Worm (Caenorhabditis elegans) whole organism, late embryonic: ENCODE data around the gene B0035.21.
"Not testable (repeated sequence)": the region's sequence is repeated elsewhere in the genome, so short reads cannot be mapped to it uniquely, and the experiment has no call there.

Source experiments
- C08G9.2 ChIP-seq: sonication (generic microtip); optimal IDR thresholded peaks from 2 replicates; lab custom pipeline; 2016; ENCODE audit warnings: mild to moderate bottlenecking, missing genetic modification characterization, moderate library complexity, missing compliant biosample characterization
- C38D4.7 ChIP-seq: fragments of 200-800 bp; sonication (Bioruptor generic); optimal IDR thresholded peaks from 2 replicates; lab custom pipeline; 2018; ENCODE audit warnings: mild to moderate bottlenecking, missing genetic modification characterization, moderate library complexity, missing compliant biosample characterization
- K02D7.2 ChIP-seq: sonication (generic microtip); optimal IDR thresholded peaks from 2 replicates; lab custom pipeline; 2017; ENCODE audit warnings: mild to moderate bottlenecking, missing genetic modification characterization, missing compliant biosample characterization
- K09A11.1 ChIP-seq: sonication (generic microtip); optimal IDR thresholded peaks from 2 replicates; lab custom pipeline; 2017; ENCODE audit warnings: antibody characterized with exemption, mild to moderate bottlenecking, missing genetic modification characterization, missing compliant biosample characterization; ENCODE audit not compliant: insufficient read depth
- T23F11.4 ChIP-seq: fragments of 200-800 bp; sonication (Bioruptor generic); optimal IDR thresholded peaks from 2 replicates; lab custom pipeline; 2018; ENCODE audit warnings: mild to moderate bottlenecking, missing genetic modification characterization, missing compliant biosample characterization
- Y22D7AL.16 ChIP-seq: sonication (generic microtip); optimal IDR thresholded peaks from 2 replicates; lab custom pipeline; 2016; ENCODE audit warnings: missing genetic modification characterization, missing compliant biosample characterization
- ceh-14 ChIP-seq: sonication (generic microtip); optimal IDR thresholded peaks from 2 replicates; lab custom pipeline; 2016; ENCODE audit warnings: missing genotype, missing genetic modification characterization, missing compliant biosample characterization
- ceh-18 ChIP-seq: sonication (generic microtip); optimal IDR thresholded peaks from 2 replicates; lab custom pipeline; 2016; ENCODE audit warnings: missing genetic modification characterization, missing compliant biosample characterization
- ceh-30 ChIP-seq: fragments of 150-350 bp; optimal IDR thresholded peaks from 2 replicates; lab custom pipeline; 2014; ENCODE audit warnings: missing biosample characterization, missing genetic modification characterization
- ceh-31 ChIP-seq: sonication (generic microtip); optimal IDR thresholded peaks from 2 replicates; lab custom pipeline; 2016; ENCODE audit warnings: missing genetic modification characterization, missing compliant biosample characterization
- ceh-48 ChIP-seq: sonication (generic microtip); optimal IDR thresholded peaks from 2 replicates; lab custom pipeline; 2016; ENCODE audit warnings: missing genetic modification characterization, inconsistent platforms, missing compliant biosample characterization
- ceh-6 ChIP-seq: fragments of 200-800 bp; sonication (Bioruptor generic); optimal IDR thresholded peaks from 2 replicates; lab custom pipeline; 2018; ENCODE audit warnings: mild to moderate bottlenecking, missing genetic modification characterization, missing compliant biosample characterization
- che-1 ChIP-seq: sonication (generic microtip); optimal IDR thresholded peaks from 2 replicates; lab custom pipeline; 2016; ENCODE audit warnings: mild to moderate bottlenecking, missing genetic modification characterization, missing compliant biosample characterization
- dve-1 ChIP-seq: sonication (generic microtip); optimal IDR thresholded peaks from 2 replicates; lab custom pipeline; 2017; ENCODE audit warnings: antibody characterized with exemption, mild to moderate bottlenecking, missing genetic modification characterization, missing compliant biosample characterization
- elt-2 ChIP-seq: sonication (generic microtip); optimal IDR thresholded peaks from 2 replicates; lab custom pipeline; 2016; ENCODE audit warnings: missing genetic modification reagents, missing genetic modification characterization, missing compliant biosample characterization
- elt-4 ChIP-seq: sonication (generic microtip); optimal IDR thresholded peaks from 2 replicates; lab custom pipeline; 2016; ENCODE audit warnings: missing genetic modification characterization, missing compliant biosample characterization
- ets-4 ChIP-seq: sonication (generic microtip); optimal IDR thresholded peaks from 2 replicates; lab custom pipeline; 2016; ENCODE audit warnings: missing genetic modification characterization, missing compliant biosample characterization
- fax-1 ChIP-seq: sonication (generic microtip); optimal IDR thresholded peaks from 2 replicates; lab custom pipeline; 2016; ENCODE audit warnings: missing genotype, missing genetic modification characterization, missing compliant biosample characterization
- fkh-6 ChIP-seq: sonication (generic microtip); optimal IDR thresholded peaks from 2 replicates; lab custom pipeline; 2016; ENCODE audit warnings: missing genetic modification characterization, missing compliant biosample characterization
- gmeb-2 ChIP-seq: sonication (generic microtip); optimal IDR thresholded peaks from 2 replicates; lab custom pipeline; 2016; ENCODE audit warnings: missing genetic modification characterization, inconsistent platforms, missing compliant biosample characterization
- hlh-15 ChIP-seq: sonication (generic microtip); optimal IDR thresholded peaks from 2 replicates; lab custom pipeline; 2016; ENCODE audit warnings: missing genetic modification characterization, missing compliant biosample characterization
- lim-6 ChIP-seq: sonication (generic microtip); optimal IDR thresholded peaks from 2 replicates; lab custom pipeline; 2016; ENCODE audit warnings: missing genetic modification characterization, missing compliant biosample characterization
- mec-3 ChIP-seq: sonication (generic microtip); optimal IDR thresholded peaks from 2 replicates; lab custom pipeline; 2016; ENCODE audit warnings: borderline replicate concordance, missing genetic modification characterization, missing compliant biosample characterization
- nfya-1 ChIP-seq: sonication (generic microtip); optimal IDR thresholded peaks from 2 replicates; lab custom pipeline; 2017; ENCODE audit warnings: missing genetic modification characterization, mild to moderate bottlenecking, missing compliant biosample characterization, antibody characterized with exemption, moderate library complexity
- nhr-232 ChIP-seq: sonication (generic microtip); optimal IDR thresholded peaks from 2 replicates; lab custom pipeline; 2016; ENCODE audit warnings: missing genetic modification characterization, missing compliant biosample characterization
- npax-4 ChIP-seq: sonication (generic microtip); optimal IDR thresholded peaks from 2 replicates; lab custom pipeline; 2016; ENCODE audit warnings: missing genetic modification characterization, missing compliant biosample characterization
- odd-2 ChIP-seq: sonication (generic microtip); optimal IDR thresholded peaks from 2 replicates; lab custom pipeline; 2017; ENCODE audit warnings: antibody characterized with exemption, mild to moderate bottlenecking, missing genetic modification characterization, missing compliant biosample characterization
- pat-9 ChIP-seq: fragments of 200-800 bp; sonication (Bioruptor generic); optimal IDR thresholded peaks from 2 replicates; lab custom pipeline; 2018; ENCODE audit warnings: mild to moderate bottlenecking, missing genetic modification characterization, moderate library complexity, missing compliant biosample characterization
- pha-2 ChIP-seq: sonication (generic microtip); optimal IDR thresholded peaks from 2 replicates; lab custom pipeline; 2017; ENCODE audit warnings: mild to moderate bottlenecking, missing genetic modification characterization, missing compliant biosample characterization
- pqm-1 ChIP-seq: sonication (generic microtip); optimal IDR thresholded peaks from 2 replicates; lab custom pipeline; 2016; ENCODE audit warnings: missing genetic modification characterization, missing compliant biosample characterization
- pros-1 ChIP-seq: fragments of 150-350 bp; optimal IDR thresholded peaks from 2 replicates; lab custom pipeline; 2014; ENCODE audit warnings: missing biosample characterization, missing genetic modification reagents, missing genetic modification characterization
- ttx-3 ChIP-seq: sonication (generic microtip); optimal IDR thresholded peaks from 2 replicates; lab custom pipeline; 2016; ENCODE audit warnings: missing genetic modification reagents, missing genetic modification characterization, missing compliant biosample characterization
- unc-55 ChIP-seq: sonication (generic microtip); optimal IDR thresholded peaks from 2 replicates; lab custom pipeline; 2017; ENCODE audit warnings: missing biosample characterization, missing genetic modification reagents, missing genetic modification characterization
- unc-86 ChIP-seq: sonication (generic microtip); optimal IDR thresholded peaks from 2 replicates; lab custom pipeline; 2016; ENCODE audit warnings: missing genetic modification characterization, missing compliant biosample characterization
- zip-5 ChIP-seq: sonication (generic microtip); optimal IDR thresholded peaks from 2 replicates; lab custom pipeline; 2016; ENCODE audit warnings: missing genetic modification characterization, missing compliant biosample characterization
- ztf-16 ChIP-seq: sonication (generic microtip); optimal IDR thresholded peaks from 2 replicates; lab custom pipeline; 2017; ENCODE audit warnings: missing genetic modification characterization, missing compliant biosample characterization

Gene B0035.21

DNA sequence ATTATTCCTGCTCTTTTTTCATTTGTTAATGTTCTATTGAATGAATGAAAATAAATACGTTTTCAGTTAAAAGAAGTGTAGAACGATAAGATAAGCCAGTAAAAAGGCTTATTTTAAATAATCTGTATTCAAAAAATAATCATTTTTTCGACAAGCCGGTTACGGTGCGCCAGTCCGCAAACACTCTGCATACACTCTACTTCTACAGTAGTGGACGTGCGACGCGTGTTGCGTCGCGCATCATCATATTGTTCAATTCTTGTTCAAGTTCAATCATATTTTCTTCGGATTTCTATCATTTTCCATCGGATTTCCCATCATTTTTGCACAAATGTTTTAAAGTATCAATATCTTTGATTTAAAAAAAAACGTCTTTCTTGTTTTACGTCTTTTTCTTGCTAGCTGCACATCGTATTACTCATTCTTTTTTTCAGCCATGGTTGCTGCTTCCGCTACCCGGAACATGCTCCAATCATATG, 7.1 kb upstream of the B0035.21 start, which contains the start of gene B0035.18:
Gene B0035.18 (plus strand): TSS at position 429 of the 479 bp plus-strand sequence.
- no peak for TF ChIP-seq nfya-1 (tag; lab: Kevin White, UChicago)
- TF ChIP-seq C38D4.7 = no peak
- no peak for TF ChIP-seq odd-2 (tag; lab: Kevin White, UChicago)
- no peak for TF ChIP-seq ceh-30
- TF ChIP-seq dve-1 (tag; lab: Kevin White, UChicago) = no peak
- no peak for TF ChIP-seq mec-3 (tag; lab: Kevin White, UChicago)
- no peak for TF ChIP-seq ceh-6 (GFP tag; lab: Kevin White, UChicago)
- TF ChIP-seq pha-2 (tag; lab: Kevin White, UChicago) = no peak

- no peak for TF ChIP-seq K09A11.1 (tag; lab: Kevin White, UChicago)
- no peak for TF ChIP-seq lim-6 (tag; lab: Kevin White, UChicago)
- no peak for TF ChIP-seq che-1
- no peak for TF ChIP-seq fkh-6 (tag; lab: Kevin White, UChicago)
- no peak for TF ChIP-seq K02D7.2 (tag; lab: Kevin White, UChicago)
- TF ChIP-seq unc-55 (GFP tag; lab: Kevin White, UChicago) = no peak
- no peak for TF ChIP-seq C08G9.2
- TF ChIP-seq pat-9 = no peak
- no peak for TF ChIP-seq hlh-15 (tag; lab: Kevin White, UChicago)
- TF ChIP-seq nfya-1 (tag; lab: Kevin White, UChicago) = no peak
- no peak for TF ChIP-seq ets-4 (tag; lab: Kevin White, UChicago)
- no peak for TF ChIP-seq T23F11.4 (GFP tag; lab: Kevin White, UChicago)
- TF ChIP-seq elt-2 (tag; lab: Kevin White, UChicago) = no peak
- TF ChIP-seq ceh-18 (tag; lab: Kevin White, UChicago) = no peak
- no peak for TF ChIP-seq ttx-3 (tag; lab: Kevin White, UChicago)
- TF ChIP-seq unc-86 (tag; lab: Kevin White, UChicago) = no peak
- TF ChIP-seq fax-1 = no peak
- TF ChIP-seq pros-1 (tag; lab: Kevin White, UChicago) = no peak
- no peak for TF ChIP-seq gmeb-2 (tag; lab: Kevin White, UChicago)
- TF ChIP-seq dve-1 (tag; lab: Kevin White, UChicago) = no peak
These were observed 6.6 kb upstream of the B0035.21 start, which contains the start of gene edg-1 for ce11 chrIV:11320500-11320899. edg-1 (plus strand) TSS chrIV:11320800.

- TF ChIP-seq npax-4 (tag; lab: Kevin White, UChicago) (no peak), ztf-16 (tag; lab: Kevin White, UChicago) (no peak), ceh-48 (tag; lab: Kevin White, UChicago) (no peak), Y22D7AL.16 (tag; lab: Kevin White, UChicago) (no peak)
These were observed 3.4 kb upstream of the B0035.21 start for ce11 chrIV:11323666-11324065.

ce11 chrIV:11324741-11325140, 2.3 kb upstream of the B0035.21 start, which contains the start of gene his-48:
his-48 (plus strand) TSS chrIV:11324745.
- not testable (repeated sequence) for TF ChIP-seq pqm-1, elt-2, nfya-1 (tag; lab: Kevin White, UChicago)
- TF ChIP-seq, all 69 proteins: peak for 0; not testable (repeated sequence) for 69

DNA sequence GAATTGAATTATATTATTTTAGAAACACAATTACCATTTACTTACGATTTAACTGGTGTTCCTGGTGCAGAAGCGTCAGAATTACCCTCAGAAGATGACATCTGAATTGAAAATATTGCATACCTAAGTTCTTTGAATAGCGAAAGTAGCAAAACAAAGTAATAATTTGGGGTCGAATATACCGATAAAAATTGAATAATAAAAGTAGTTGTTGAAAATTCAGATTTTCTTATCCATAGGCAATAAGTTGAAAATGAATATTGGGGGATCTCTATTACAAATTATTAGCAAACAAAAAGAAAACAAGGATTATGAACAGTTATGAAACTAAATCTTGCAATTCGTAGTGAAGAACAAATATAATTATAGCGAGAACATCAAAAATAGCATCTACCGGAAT, 2.2 kb downstream of the B0035.21 start, which contains the start of gene leo-1:
Gene leo-1 (minus strand): TSS at position 101 of the 400 bp plus-strand sequence.
- TF ChIP-seq K02D7.2 (tag; lab: Kevin White, UChicago) = no peak
- TF ChIP-seq elt-2 (tag; lab: Kevin White, UChicago) = no peak
- TF ChIP-seq ceh-48 (tag; lab: Kevin White, UChicago) = no peak
- TF ChIP-seq nhr-232 (tag; lab: Kevin White, UChicago) = no peak
- no peak for TF ChIP-seq ceh-14 (tag; lab: Kevin White, UChicago)
- TF ChIP-seq zip-5 (tag; lab: Kevin White, UChicago) = no peak
- TF ChIP-seq fax-1 = no peak
- no peak for TF ChIP-seq fkh-6 (tag; lab: Kevin White, UChicago)
- TF ChIP-seq unc-55 (GFP tag; lab: Kevin White, UChicago) = no peak
- TF ChIP-seq elt-4 (tag; lab: Kevin White, UChicago) = no peak
- TF ChIP-seq ceh-31 (tag; lab: Kevin White, UChicago) = no peak
